ENCODE assay signal across 5 worm cellular contexts in the genomic region with DNA sequence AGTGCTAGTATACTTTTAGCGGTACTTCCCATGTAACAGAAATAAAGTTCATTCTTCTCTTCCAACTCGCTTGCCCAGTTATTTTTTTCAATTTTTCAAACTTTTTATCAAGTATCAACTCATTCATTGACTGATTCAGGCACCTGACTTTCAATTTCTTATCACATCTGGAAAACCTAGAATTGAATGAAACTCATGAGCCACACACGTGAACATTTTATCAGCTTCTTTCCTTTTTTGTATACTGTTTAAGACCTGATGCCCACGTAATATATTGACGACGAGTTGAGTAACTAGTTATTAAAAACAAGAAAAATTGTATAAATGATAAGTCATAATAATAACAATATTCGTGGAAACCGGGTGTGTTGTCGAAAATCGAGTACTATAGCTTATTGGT.
TF ChIP-seq lines count a peak whose summit lies in the region.

No protein-coding gene starts in this region.

TF ChIP-seq in whole organism, L1 larva, 84 proteins besides CTCF, POLR2A, EP300 and RAD21 (continues in another document):
- TF ChIP-seq lin-35 (GFP tag; optimal IDR thresholded peaks at IDR 0.05; lab: Kevin White, UChicago) = peak in 1 of 2 experiments; percentile 30
- TF ChIP-seq sptf-1 (tag; optimal IDR thresholded peaks at IDR 0.05; lab: Kevin White, UChicago) = no peak
- no peak for TF ChIP-seq ztf-4 (tag; optimal IDR thresholded peaks at IDR 0.05; lab: Kevin White, UChicago)
- TF ChIP-seq nhr-90 (tag; optimal IDR thresholded peaks at IDR 0.05; lab: Kevin White, UChicago; ENCODE audit: poor library complexity) = peak; percentile 10
- TF ChIP-seq hlh-17 (GFP tag; optimal IDR thresholded peaks at IDR 0.05; lab: Kevin White, UChicago; ENCODE audit: borderline replicate concordance) = no peak
- TF ChIP-seq zip-4 (GFP tag; optimal IDR thresholded peaks at IDR 0.05; lab: Kevin White, UChicago) = no peak
- no peak for TF ChIP-seq fkh-10 (GFP tag; optimal IDR thresholded peaks at IDR 0.05; lab: Kevin White, UChicago)
- TF ChIP-seq unc-130 (tag; optimal IDR thresholded peaks at IDR 0.05; lab: Kevin White, UChicago) = no peak
- no peak for TF ChIP-seq ceh-90 (tag; optimal IDR thresholded peaks at IDR 0.05; lab: Kevin White, UChicago)
- TF ChIP-seq nhr-20 (tag; optimal IDR thresholded peaks at IDR 0.05; lab: Kevin White, UChicago) = peak; percentile 4
- no peak for TF ChIP-seq xbp-1 (tag; optimal IDR thresholded peaks at IDR 0.05; lab: Kevin White, UChicago)
- no peak for TF ChIP-seq pax-3 (tag; optimal IDR thresholded peaks at IDR 0.05; lab: Kevin White, UChicago)
- TF ChIP-seq lin-14 (GFP tag; optimal IDR thresholded peaks at IDR 0.05; lab: Kevin White, UChicago) = no peak
- TF ChIP-seq ztf-11 (tag; optimal IDR thresholded peaks at IDR 0.05; lab: Kevin White, UChicago) = no peak
- no peak for TF ChIP-seq aly-2 (tag; optimal IDR thresholded peaks at IDR 0.05; lab: Kevin White, UChicago)
- no peak for TF ChIP-seq fkh-4 (tag; optimal IDR thresholded peaks at IDR 0.05; lab: Kevin White, UChicago; ENCODE audit: borderline replicate concordance)
- no peak for TF ChIP-seq lin-39 (tag; optimal IDR thresholded peaks at IDR 0.05; lab: Kevin White, UChicago)

TF ChIP-seq in whole organism, L2 larva, 48 proteins besides CTCF, POLR2A, EP300 and RAD21:
- TF ChIP-seq mdl-1 (tag; optimal IDR thresholded peaks at IDR 0.05; lab: Kevin White, UChicago) (no peak), ztf-4 (tag; optimal IDR thresholded peaks at IDR 0.05; lab: Kevin White, UChicago) (no peak), lin-11 (tag; optimal IDR thresholded peaks at IDR 0.05; lab: Kevin White, UChicago) (no peak), fos-1 (tag; optimal IDR thresholded peaks at IDR 0.05; lab: Kevin White, UChicago) (peak; percentile 64), sem-4 (tag; optimal IDR thresholded peaks at IDR 0.05; lab: Kevin White, UChicago) (no peak), lsy-2 (tag; optimal IDR thresholded peaks at IDR 0.05; lab: Kevin White, UChicago) (no peak), sma-9 (GFP tag; optimal IDR thresholded peaks at IDR 0.05; lab: Kevin White, UChicago) (peak; percentile 59), sma-9 (tag; optimal IDR thresholded peaks at IDR 0.05; lab: Kevin White, UChicago) (no peak), alr-1 (tag; optimal IDR thresholded peaks at IDR 0.05; lab: Kevin White, UChicago) (no peak), sma-3 (GFP tag; optimal IDR thresholded peaks at IDR 0.05; lab: Kevin White, UChicago) (no peak), crh-2 (tag; optimal IDR thresholded peaks at IDR 0.05; lab: Kevin White, UChicago) (peak; percentile 19), mbf-1 (tag; optimal IDR thresholded peaks at IDR 0.05; lab: Kevin White, UChicago) (no peak), aly-2 (tag; optimal IDR thresholded peaks at IDR 0.05; lab: Kevin White, UChicago) (no peak), nhr-12 (tag; optimal IDR thresholded peaks at IDR 0.05; lab: Kevin White, UChicago) (no peak), ceh-82 (tag; optimal IDR thresholded peaks at IDR 0.05; lab: Kevin White, UChicago) (no peak), snpc-4 (tag; optimal IDR thresholded peaks at IDR 0.05; lab: Kevin White, UChicago) (no peak), Y55F3AM.14 (GFP tag; optimal IDR thresholded peaks at IDR 0.05; lab: Kevin White, UChicago) (no peak), ztf-1 (GFP tag; conservative IDR thresholded peaks at IDR 0.05; lab: Robert Waterston, UW) (no peak)

TF ChIP-seq in whole organism, L3 larva, 47 proteins besides CTCF, POLR2A, EP300 and RAD21:
- TF ChIP-seq ztf-4 (tag; optimal IDR thresholded peaks at IDR 0.05; lab: Kevin White, UChicago) (no peak), jun-1 (tag; optimal IDR thresholded peaks at IDR 0.05; lab: Kevin White, UChicago) (no peak), pqm-1 (tag; optimal IDR thresholded peaks at IDR 0.05; lab: Kevin White, UChicago) (peak; percentile 95), elt-2 (tag; optimal IDR thresholded peaks at IDR 0.05; lab: Kevin White, UChicago) (peak; percentile 92), pha-4 (tag; optimal IDR thresholded peaks at IDR 0.05; lab: Kevin White, UChicago) (peak; percentile 67), nhr-237 (tag; optimal IDR thresholded peaks at IDR 0.05; lab: Kevin White, UChicago) (no peak), daf-12 (tag; optimal IDR thresholded peaks at IDR 0.05; lab: Kevin White, UChicago) (no peak), tbx-2 (tag; optimal IDR thresholded peaks at IDR 0.05; lab: Kevin White, UChicago) (no peak), egl-5 (tag; optimal IDR thresholded peaks at IDR 0.05; lab: Kevin White, UChicago) (no peak), nhr-67 (tag; optimal IDR thresholded peaks at IDR 0.05; lab: Kevin White, UChicago) (no peak), fos-1 (tag; optimal IDR thresholded peaks at IDR 0.05; lab: Kevin White, UChicago) (no peak), skn-1 (tag; optimal IDR thresholded peaks at IDR 0.05; lab: Kevin White, UChicago) (no peak), ceh-82 (tag; optimal IDR thresholded peaks at IDR 0.05; lab: Kevin White, UChicago) (no peak), ZK546.5 (tag; optimal IDR thresholded peaks at IDR 0.05; lab: Kevin White, UChicago) (no peak), lin-39 (tag; optimal IDR thresholded peaks at IDR 0.05; lab: Kevin White, UChicago) (no peak), nhr-76 (tag; optimal IDR thresholded peaks at IDR 0.05; lab: Kevin White, UChicago) (no peak)

TF ChIP-seq in whole organism, L4 larva, 104 proteins besides CTCF, POLR2A, EP300 and RAD21:
- TF ChIP-seq mxl-2 (GFP tag; conservative IDR thresholded peaks at IDR 0.05; lab: Robert Waterston, UW) = peak; percentile 47; the same call in 1 of the 2 replicates
- peak; percentile 71 for TF ChIP-seq dve-1 (tag; optimal IDR thresholded peaks at IDR 0.05; lab: Kevin White, UChicago; ENCODE audit: insufficient read depth)
- TF ChIP-seq lin-13 (GFP tag; optimal IDR thresholded peaks at IDR 0.05; lab: Kevin White, UChicago) = no peak
- TF ChIP-seq hlh-11 (tag; optimal IDR thresholded peaks at IDR 0.05; lab: Kevin White, UChicago) = peak; percentile 60
- TF ChIP-seq daf-16 (GFP tag; optimal IDR thresholded peaks at IDR 0.05; lab: Kevin White, UChicago) = no peak
- TF ChIP-seq daf-16 (tag; optimal IDR thresholded peaks at IDR 0.05; lab: Kevin White, UChicago) = peak; percentile 90
- TF ChIP-seq mdl-1 (tag; optimal IDR thresholded peaks at IDR 0.05; lab: Kevin White, UChicago) = peak in 1 of 2 experiments; percentile 23
- peak; percentile 53 for TF ChIP-seq dmd-6 (GFP tag; IDR thresholded peaks at IDR 0.05; lab: Robert Waterston, UW)
- peak; percentile 69 for TF ChIP-seq hlh-30 (tag; optimal IDR thresholded peaks at IDR 0.05; lab: Kevin White, UChicago; ENCODE audit: insufficient read depth)
- peak; percentile 52 for TF ChIP-seq pqm-1 (tag; optimal IDR thresholded peaks at IDR 0.05; lab: Kevin White, UChicago)
- TF ChIP-seq egl-27 (tag; optimal IDR thresholded peaks at IDR 0.05; lab: Kevin White, UChicago) = no peak
- peak; percentile 44 for TF ChIP-seq nhr-28 (tag; optimal IDR thresholded peaks at IDR 0.05; lab: Kevin White, UChicago)
- TF ChIP-seq lin-15B (tag; optimal IDR thresholded peaks at IDR 0.05; lab: Kevin White, UChicago) = no peak

TF ChIP-seq in whole organism, young adult, 124 proteins besides CTCF, POLR2A, EP300 and RAD21:
- TF ChIP-seq ceh-27 (GFP tag; optimal IDR thresholded peaks at IDR 0.05; lab: Kevin White, UChicago) (no peak), C17E4.6 (GFP tag; IDR thresholded peaks at IDR 0.05; lab: Robert Waterston, UW) (no peak), nfya-2 (GFP tag; IDR thresholded peaks at IDR 0.05; lab: Robert Waterston, UW) (no peak), fkh-3 (tag; optimal IDR thresholded peaks at IDR 0.05; lab: Kevin White, UChicago) (no peak), nhr-80 (tag; optimal IDR thresholded peaks at IDR 0.05; lab: Kevin White, UChicago) (peak; percentile 2), B0336.3 (GFP tag; IDR thresholded peaks at IDR 0.05; lab: Robert Waterston, UW) (no peak), let-607 (tag; optimal IDR thresholded peaks at IDR 0.05; lab: Kevin White, UChicago) (no peak), Y53F4B.3 (GFP tag; IDR thresholded peaks at IDR 0.05; lab: Robert Waterston, UW) (no peak)
